Fruit fly (Drosophila melanogaster) whole organism: ENCODE measurements around the gene anne.

ENCODE experiments used
- CG8478 ChIP-seq: fragments of >200 bp; optimal IDR thresholded peaks from 2 replicates; lab custom pipeline; 2018; ENCODE audit warnings: inconsistent platforms
- psq ChIP-seq: fragments of >200 bp; optimal IDR thresholded peaks from 2 replicates; lab custom pipeline; 2017

dm6 chr4:175245-175644 lies 43.2 kb downstream of the anne start, which contains the start of gene CG33978:
- TF ChIP-seq psq (lab: Kevin White, UChicago) (no peak), CG8478 (no peak)
